Worm (Caenorhabditis elegans) whole organism, early embryonic: ENCODE data around the gene Y38E10A.34.

ENCODE experiments used
- B0310.2 ChIP-seq: sonication (generic microtip); optimal IDR thresholded peaks from 2 replicates; lab custom pipeline; 2016; ENCODE audit warnings: mild to moderate bottlenecking, missing genetic modification characterization, missing compliant biosample characterization
- F13C5.2 ChIP-seq: sonication (generic microtip); optimal IDR thresholded peaks from 2 replicates; lab custom pipeline; 2017; ENCODE audit warnings: mild to moderate bottlenecking, missing genetic modification characterization, inconsistent platforms, missing compliant biosample characterization
- aly-1 ChIP-seq: sonication (generic microtip); optimal IDR thresholded peaks from 2 replicates; lab custom pipeline; 2016; ENCODE audit warnings: missing genetic modification characterization, missing compliant biosample characterization
- ama-1 ChIP-seq: fragments of 150-350 bp; optimal IDR thresholded peaks from 2 replicates; lab custom pipeline; 2014
- ceh-13 ChIP-seq: fragments of 200-800 bp; sonication (Bioruptor generic); optimal IDR thresholded peaks from 2 replicates; lab custom pipeline; 2018; ENCODE audit warnings: mild to moderate bottlenecking, missing genetic modification characterization, missing compliant biosample characterization
- ceh-36 ChIP-seq: sonication (generic microtip); optimal IDR thresholded peaks from 2 replicates; lab custom pipeline; 2016; ENCODE audit warnings: missing genetic modification characterization, inconsistent platforms, missing compliant biosample characterization
- ets-7 ChIP-seq: sonication (generic microtip); optimal IDR thresholded peaks from 2 replicates; lab custom pipeline; 2016; ENCODE audit warnings: missing genotype, missing genetic modification characterization, missing compliant biosample characterization
- flt-1 ChIP-seq: fragments of 200-800 bp; sonication (Bioruptor generic); IDR thresholded peaks from 2 replicates; pipeline ENCODE4 v1.3.6; 2022; ENCODE audit warnings: missing genetic modification characterization, missing compliant biosample characterization
- hmbx-1 ChIP-seq: sonication (generic microtip); optimal IDR thresholded peaks from 2 replicates; lab custom pipeline; 2016; ENCODE audit warnings: mild to moderate bottlenecking, missing genetic modification characterization, missing compliant biosample characterization
- hmg-4 ChIP-seq: fragments of 200-800 bp; sonication (Bioruptor generic); optimal IDR thresholded peaks from 2 replicates; lab custom pipeline; 2018; ENCODE audit warnings: mild to moderate bottlenecking, missing genetic modification characterization, missing compliant biosample characterization
- hnd-1 ChIP-seq: sonication (generic microtip); optimal IDR thresholded peaks from 2 replicates; lab custom pipeline; 2016; ENCODE audit warnings: missing genetic modification characterization, missing compliant biosample characterization
- pes-1 ChIP-seq: fragments of 200-800 bp; sonication (Bioruptor generic); IDR thresholded peaks from 2 replicates; pipeline ENCODE4 v1.3.6; 2022; ENCODE audit warnings: missing genetic modification reagents, missing genetic modification characterization, missing compliant biosample characterization
- scrt-1 ChIP-seq: fragments of 200-800 bp; sonication (Bioruptor generic); IDR thresholded peaks from 2 replicates; pipeline ENCODE4 v1.3.6; 2022; ENCODE audit warnings: missing genetic modification characterization, missing compliant biosample characterization
- sea-1 ChIP-seq: fragments of 200-800 bp; sonication (Bioruptor generic); conservative IDR thresholded peaks from 2 replicates; pipeline ENCODE4 v1.3.6; 2022; ENCODE audit warnings: missing genetic modification characterization, missing compliant biosample characterization
- tbx-11 ChIP-seq: fragments of 200-800 bp; sonication (Bioruptor generic); IDR thresholded peaks from 2 replicates; pipeline ENCODE4 v1.3.6; 2022; ENCODE audit warnings: missing genetic modification characterization, missing compliant biosample characterization
- tbx-37 ChIP-seq: fragments of 200-800 bp; sonication (Bioruptor generic); conservative IDR thresholded peaks from 2 replicates; pipeline ENCODE4 v1.3.6; 2022; ENCODE audit warnings: missing genetic modification reagents, missing genetic modification characterization, missing compliant biosample characterization
- tra-4 ChIP-seq: sonication (generic microtip); optimal IDR thresholded peaks from 2 replicates; lab custom pipeline; 2017; ENCODE audit warnings: missing genetic modification characterization, missing compliant biosample characterization

Gene Y38E10A.34

DNA sequence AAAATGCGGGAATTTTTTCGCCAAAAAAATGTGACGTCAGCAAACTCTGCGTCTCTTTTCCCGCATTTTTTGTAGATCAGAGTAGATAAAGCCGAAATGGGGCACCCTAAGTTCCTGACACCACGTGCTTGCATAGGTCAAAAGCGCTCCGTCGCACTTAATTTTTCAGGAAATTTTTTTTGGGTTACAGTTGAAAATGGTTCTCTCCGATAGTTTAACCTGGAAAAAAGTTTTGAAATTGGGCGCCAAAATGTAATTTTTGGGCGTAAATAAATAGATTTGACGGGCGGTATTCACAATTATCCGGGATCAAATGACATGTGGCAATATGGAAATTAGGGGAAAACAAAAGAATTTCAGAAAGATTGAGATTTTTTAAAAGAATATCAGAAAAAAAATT is 41.5 kb downstream of the Y38E10A.34 start:
- no peak for TF ChIP-seq aly-1
- no peak for TF ChIP-seq tra-4 (tag; lab: Kevin White, UChicago)
- no peak for TF ChIP-seq sea-1 (GFP tag; lab: Robert Waterston, UW)
- TF ChIP-seq hmbx-1 (tag; lab: Kevin White, UChicago): no peak
- no peak for TF ChIP-seq scrt-1 (GFP tag; lab: Robert Waterston, UW)
- no peak for TF ChIP-seq B0310.2 (tag; lab: Kevin White, UChicago)
- no peak for TF ChIP-seq pes-1 (GFP tag; lab: Robert Waterston, UW)
- no peak for TF ChIP-seq hmg-4

DNA sequence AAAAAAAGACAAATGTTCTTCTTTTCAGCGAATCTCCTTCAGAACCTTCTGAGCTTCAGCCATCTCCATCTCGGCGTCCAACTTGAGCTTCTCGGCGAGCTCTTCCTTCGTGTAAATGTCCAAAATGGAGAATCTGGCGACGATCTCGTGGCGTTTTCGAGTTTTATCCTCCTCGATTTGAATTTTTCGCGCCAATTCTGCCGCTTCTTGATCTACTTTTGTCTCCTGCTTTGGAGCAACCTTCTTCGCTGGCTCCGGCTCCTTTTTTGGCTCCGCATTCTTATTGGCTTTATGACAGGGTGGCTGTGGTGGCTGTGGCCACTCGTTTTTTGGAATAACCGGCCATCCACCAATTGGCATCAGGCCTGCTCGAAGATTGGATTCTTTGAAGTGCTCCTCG is 42.3 kb downstream of the Y38E10A.34 start:
- TF ChIP-seq B0310.2 (tag; lab: Kevin White, UChicago) (no peak), flt-1 (GFP tag; lab: Robert Waterston, UW) (no peak), tbx-11 (GFP tag; lab: Robert Waterston, UW) (no peak), pes-1 (GFP tag; lab: Robert Waterston, UW) (no peak), tra-4 (tag; lab: Kevin White, UChicago) (no peak), ets-7 (tag; lab: Kevin White, UChicago) (no peak), F13C5.2 (tag; lab: Kevin White, UChicago) (no peak), ceh-13 (GFP tag; lab: Kevin White, UChicago) (no peak), scrt-1 (GFP tag; lab: Robert Waterston, UW) (no peak), aly-1 (no peak), ceh-36 (tag; lab: Kevin White, UChicago) (no peak)

DNA sequence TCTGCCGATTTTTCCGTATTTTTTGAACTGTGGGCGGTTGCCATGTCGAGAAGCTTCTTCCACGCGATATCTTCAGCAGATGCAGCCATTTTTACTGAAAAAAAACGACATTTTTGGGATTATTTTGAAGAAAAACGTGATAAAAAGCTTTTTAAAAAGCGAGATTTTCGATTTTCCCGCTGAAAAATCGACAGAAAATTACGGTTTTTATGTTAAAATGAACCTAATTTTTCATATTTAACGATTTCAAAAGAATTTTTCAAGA is 46.7 kb downstream of the Y38E10A.34 start, which contains the start of gene Y38E10A.22:
Gene Y38E10A.22, minus strand, starts transcription at position 101 of the 265 bp plus-strand sequence.
- TF ChIP-seq tra-4 (tag; lab: Kevin White, UChicago) (no peak), pes-1 (GFP tag; lab: Robert Waterston, UW) (no peak), ceh-36 (tag; lab: Kevin White, UChicago) (no peak), ama-1 (no peak), hmbx-1 (tag; lab: Kevin White, UChicago) (no peak), B0310.2 (tag; lab: Kevin White, UChicago) (no peak), scrt-1 (GFP tag; lab: Robert Waterston, UW) (no peak), F13C5.2 (tag; lab: Kevin White, UChicago) (no peak), tbx-11 (GFP tag; lab: Robert Waterston, UW) (no peak), ceh-13 (GFP tag; lab: Kevin White, UChicago) (no peak), sea-1 (GFP tag; lab: Robert Waterston, UW) (no peak), aly-1 (no peak), hmg-4 (no peak), hnd-1 (tag; lab: Kevin White, UChicago) (no peak), ets-7 (tag; lab: Kevin White, UChicago) (no peak), tbx-37 (GFP tag; lab: Robert Waterston, UW) (no peak), flt-1 (GFP tag; lab: Robert Waterston, UW) (no peak)

- TF ChIP-seq tbx-37 (GFP tag; lab: Robert Waterston, UW) (peak; percentile 3; the same call in 1 of the 2 replicates), ceh-13 (GFP tag; lab: Kevin White, UChicago) (peak; percentile 66), flt-1 (GFP tag; lab: Robert Waterston, UW) (peak; percentile 66), hmbx-1 (tag; lab: Kevin White, UChicago) (no peak), ceh-36 (tag; lab: Kevin White, UChicago) (peak; percentile 75), tbx-11 (GFP tag; lab: Robert Waterston, UW) (peak; percentile 72; the same call in 1 of the 2 replicates), pes-1 (GFP tag; lab: Robert Waterston, UW) (peak; percentile 83), ets-7 (tag; lab: Kevin White, UChicago) (peak; percentile 17), sea-1 (GFP tag; lab: Robert Waterston, UW) (0 out of 2 replicates have a peak, but pooled peaks have one; percentile 22), B0310.2 (tag; lab: Kevin White, UChicago) (peak; percentile 49), ama-1 (no peak), F13C5.2 (tag; lab: Kevin White, UChicago) (no peak), hnd-1 (tag; lab: Kevin White, UChicago) (no peak), scrt-1 (GFP tag; lab: Robert Waterston, UW) (peak; percentile 71), tra-4 (tag; lab: Kevin White, UChicago) (no peak), hmg-4 (peak; percentile 53), aly-1 (peak; percentile 63)
These were observed 47.2 kb downstream of the Y38E10A.34 start for ce11 chrII:12677975-12678866.

DNA sequence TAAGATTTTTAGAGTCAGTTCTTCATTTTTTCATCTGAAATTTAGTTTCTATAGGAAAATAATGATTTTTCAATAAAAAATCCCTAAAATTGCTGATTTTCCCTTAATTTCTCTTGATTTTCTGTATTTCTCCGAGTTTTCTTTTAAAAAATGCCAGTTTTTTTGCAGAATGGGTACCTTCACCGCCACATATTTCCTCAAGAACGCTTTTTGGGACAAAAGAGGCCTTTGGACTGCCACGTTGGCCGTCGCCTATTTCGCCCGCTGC is 47.8 kb downstream of the Y38E10A.34 start, which contains the start of gene Y38E10A.24:
Gene Y38E10A.24, plus strand, starts transcription at position 169 of the 268 bp plus-strand sequence.
- no peak for TF ChIP-seq scrt-1 (GFP tag; lab: Robert Waterston, UW)
- no peak for TF ChIP-seq ets-7 (tag; lab: Kevin White, UChicago)
- no peak for TF ChIP-seq hnd-1 (tag; lab: Kevin White, UChicago)
- no peak for TF ChIP-seq sea-1 (GFP tag; lab: Robert Waterston, UW)
- no peak for TF ChIP-seq hmbx-1 (tag; lab: Kevin White, UChicago)
- TF ChIP-seq tra-4 (tag; lab: Kevin White, UChicago): no peak
- no peak for TF ChIP-seq F13C5.2 (tag; lab: Kevin White, UChicago)
- no peak for TF ChIP-seq tbx-37 (GFP tag; lab: Robert Waterston, UW)
- TF ChIP-seq pes-1 (GFP tag; lab: Robert Waterston, UW): no peak
- no peak for TF ChIP-seq ceh-36 (tag; lab: Kevin White, UChicago)
- no peak for TF ChIP-seq flt-1 (GFP tag; lab: Robert Waterston, UW)
- TF ChIP-seq ama-1: no peak
- TF ChIP-seq hmg-4: no peak
- TF ChIP-seq aly-1: no peak
- TF ChIP-seq ceh-13 (GFP tag; lab: Kevin White, UChicago): no peak
- no peak for TF ChIP-seq B0310.2 (tag; lab: Kevin White, UChicago)
- no peak for TF ChIP-seq tbx-11 (GFP tag; lab: Robert Waterston, UW)

DNA sequence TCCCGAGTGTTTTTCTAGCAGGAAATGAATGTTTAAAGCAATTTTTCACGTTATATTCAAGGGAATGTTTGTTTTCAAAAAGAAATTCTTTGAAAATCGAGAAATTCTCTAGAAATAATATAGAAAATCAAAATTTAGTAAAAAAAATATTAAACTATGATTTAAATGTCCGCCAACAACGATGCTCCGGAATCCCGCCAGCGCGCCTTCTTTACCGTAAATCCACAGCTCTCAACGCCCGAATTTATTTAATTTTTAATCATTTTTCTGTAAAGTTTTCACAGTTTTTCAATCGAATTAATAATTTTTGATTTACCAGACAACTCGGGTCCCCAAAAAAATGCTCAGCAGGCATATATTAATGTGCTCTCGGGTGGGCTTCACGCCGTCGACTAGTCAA is 48.6 kb downstream of the Y38E10A.34 start, which contains the start of the genes Y38E10A.33 and cox-10:
Gene Y38E10A.33, minus strand, starts transcription at position 12 of the 400 bp plus-strand sequence.
Gene cox-10, plus strand, starts transcription at position 320 of the 400 bp plus-strand sequence.
- TF ChIP-seq ceh-36 (tag; lab: Kevin White, UChicago) (no peak), F13C5.2 (tag; lab: Kevin White, UChicago) (peak; percentile 6)
